Worm (Caenorhabditis elegans) whole organism, L4 larva: ENCODE results near the gene F56C9.10.

Experiments
- ama-1 ChIP-seq: fragments of 150-350 bp; optimal IDR thresholded peaks from 2 replicates; lab custom pipeline; 2014; ENCODE audit warnings: inconsistent platforms, mixed read lengths
- ceh-82 ChIP-seq: sonication (generic microtip); optimal IDR thresholded peaks from 2 replicates; lab custom pipeline; 2017; ENCODE audit warnings: missing biosample characterization, missing genetic modification characterization
- dpl-1 ChIP-seq: fragments of 150-350 bp; optimal IDR thresholded peaks from 2 replicates; lab custom pipeline; 2014; ENCODE audit warnings: missing biosample characterization, missing genetic modification reagents, missing genetic modification characterization
- fkh-10 ChIP-seq: fragments of 150-350 bp; optimal IDR thresholded peaks from 2 replicates; lab custom pipeline; 2014; ENCODE audit warnings: missing biosample characterization, missing genetic modification reagents, missing genetic modification characterization
- lin-13 ChIP-seq: fragments of 150-350 bp; optimal IDR thresholded peaks from 2 replicates; lab custom pipeline; 2014; ENCODE audit warnings: missing biosample characterization, missing genetic modification reagents, missing genetic modification characterization
- lsy-2 ChIP-seq, 2 experiments: fragments of 150-350 bp in 1 of 2; sonication (generic microtip) in 1 of 2; optimal IDR thresholded peaks; 2 replicates each; lab custom pipeline; 2014 to 2017; ENCODE audit warnings: missing biosample characterization in 2 of 2, missing genetic modification characterization in 2 of 2
- nhr-11 ChIP-seq: fragments of 150-350 bp; optimal IDR thresholded peaks from 2 replicates; lab custom pipeline; 2014; ENCODE audit warnings: missing biosample characterization, missing genetic modification characterization
- pha-4 ChIP-seq, 2 experiments: fragments of 150-350 bp in 1 of 2; fragments of 200-800 bp in 1 of 2; sonication (Bioruptor generic) in 1 of 2; IDR thresholded peaks in 1 of 2; optimal IDR thresholded peaks in 1 of 2; 2 replicates each; pipeline versions ENCODE4 v1.3.6 to Lab custom; 2014 to 2022; ENCODE audit warnings: missing genetic modification characterization in 2 of 2, missing genetic modification reagents in 2 of 2, missing biosample characterization in 1 of 2, missing compliant biosample characterization in 1 of 2
- spr-1 ChIP-seq: sonication (generic microtip); optimal IDR thresholded peaks from 2 replicates; lab custom pipeline; 2016; ENCODE audit warnings: mild to moderate bottlenecking, missing genetic modification characterization, missing compliant biosample characterization
- unc-39 ChIP-seq: sonication (generic microtip); optimal IDR thresholded peaks from 2 replicates; lab custom pipeline; 2017; ENCODE audit warnings: missing biosample characterization, missing genetic modification characterization
- zag-1 ChIP-seq: fragments of 150-350 bp; optimal IDR thresholded peaks from 2 replicates; lab custom pipeline; 2014; ENCODE audit warnings: missing biosample characterization, missing genetic modification characterization
- zfp-3 ChIP-seq: fragments of 200-800 bp; sonication (Bioruptor generic); conservative IDR thresholded peaks from 2 replicates; pipeline ENCODE4 v1.3.6; 2022; ENCODE audit warnings: missing genetic modification reagents, missing genetic modification characterization, missing compliant biosample characterization

DNA sequence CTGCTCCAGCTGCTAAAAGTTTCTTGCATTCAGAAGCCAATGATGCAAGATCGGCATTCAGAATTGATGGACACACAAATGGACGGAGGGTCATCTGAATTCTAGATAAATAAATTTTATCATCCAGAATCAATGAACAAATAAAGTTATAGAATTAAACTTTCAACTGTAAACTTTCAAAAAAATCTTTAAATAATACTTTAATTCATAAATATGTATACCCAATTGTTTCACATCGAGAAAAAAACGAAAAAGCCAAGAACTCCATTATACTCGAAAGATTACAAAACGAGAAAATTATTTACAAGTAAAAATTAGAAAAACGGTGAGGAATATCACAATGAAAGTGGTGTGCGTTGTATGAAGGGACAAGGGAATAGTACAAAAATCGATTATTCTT is 11.9 kb upstream of the F56C9.10 start, which contains the start of gene F08F8.7:
- TF ChIP-seq ceh-82 (tag; lab: Kevin White, UChicago) (no peak), fkh-10 (GFP tag; lab: Kevin White, UChicago) (no peak), unc-39 (tag; lab: Kevin White, UChicago) (no peak), pha-4 (GFP tag; IDR thresholded peaks at IDR 0.05; lab: Robert Waterston, UW) (no peak), pha-4 (tag; optimal IDR thresholded peaks at IDR 0.05; lab: Kevin White, UChicago) (no peak), zfp-3 (GFP tag; lab: Robert Waterston, UW) (no peak), lin-13 (no peak), zag-1 (tag; lab: Kevin White, UChicago) (no peak), lsy-2 (tag; optimal IDR thresholded peaks at IDR 0.05; lab: Kevin White, UChicago) (no peak), spr-1 (tag; lab: Kevin White, UChicago) (no peak), ama-1 (lab: Kevin White, UChicago) (no peak), nhr-11 (no peak), dpl-1 (GFP tag; lab: Kevin White, UChicago) (no peak)
